Worm (Caenorhabditis elegans) whole organism, young adult: ENCODE results near the gene grl-21.

ENCODE experiments used
- C17E4.6 ChIP-seq: fragments of 200-800 bp; sonication (Bioruptor generic); IDR thresholded peaks from 2 replicates; pipeline ENCODE4 v1.3.6; 2022; ENCODE audit warnings: missing genetic modification reagents, missing genetic modification characterization, missing compliant biosample characterization
- D2030.7 ChIP-seq: fragments of 200-800 bp; sonication (Bioruptor generic); IDR thresholded peaks from 2 replicates; pipeline ENCODE4 v1.3.6; 2022; ENCODE audit warnings: missing genetic modification reagents, missing genetic modification characterization, missing compliant biosample characterization
- F10E7.11 ChIP-seq: sonication (generic microtip); optimal IDR thresholded peaks from 2 replicates; lab custom pipeline; 2017; ENCODE audit warnings: mild to moderate bottlenecking, missing genetic modification characterization, moderate library complexity, missing compliant biosample characterization
- F23B12.7 ChIP-seq: sonication (generic microtip); optimal IDR thresholded peaks from 2 replicates; lab custom pipeline; 2017; ENCODE audit warnings: missing genetic modification characterization, mild to moderate bottlenecking, missing compliant biosample characterization, antibody characterized with exemption, moderate library complexity; ENCODE audit not compliant: insufficient read depth
- F33H1.4 ChIP-seq: fragments of 200-800 bp; sonication (Bioruptor generic); IDR thresholded peaks from 2 replicates; pipeline ENCODE4 v1.3.6; 2022; ENCODE audit warnings: missing genetic modification reagents, missing genetic modification characterization, missing compliant biosample characterization
- F39B2.1 ChIP-seq: fragments of 200-800 bp; sonication (Bioruptor generic); IDR thresholded peaks from 2 replicates; pipeline ENCODE4 v1.3.6; 2022; ENCODE audit warnings: missing genetic modification reagents, missing genetic modification characterization, missing compliant biosample characterization
- F55B11.4 ChIP-seq: sonication (generic microtip); optimal IDR thresholded peaks from 2 replicates; lab custom pipeline; 2016; ENCODE audit warnings: missing compliant biosample characterization, missing genetic modification characterization, borderline replicate concordance; ENCODE audit not compliant: insufficient read depth
- K11D2.4 ChIP-seq: fragments of 200-800 bp; sonication (Bioruptor generic); IDR thresholded peaks from 2 replicates; pipeline ENCODE4 v1.3.6; 2022; ENCODE audit warnings: missing genetic modification reagents, missing genetic modification characterization, missing compliant biosample characterization
- K12H6.12 ChIP-seq: fragments of 200-800 bp; sonication (Bioruptor generic); optimal IDR thresholded peaks from 2 replicates; lab custom pipeline; 2018; ENCODE audit warnings: mild to moderate bottlenecking, missing genetic modification characterization, missing compliant biosample characterization
- Y56A3A.18 ChIP-seq: fragments of 200-800 bp; sonication (Bioruptor generic); IDR thresholded peaks from 2 replicates; pipeline ENCODE4 v1.3.6; 2022; ENCODE audit warnings: missing genetic modification reagents, missing genetic modification characterization, missing compliant biosample characterization
- Y79H2A.3 ChIP-seq: fragments of 200-800 bp; sonication (Bioruptor generic); conservative IDR thresholded peaks from 2 replicates; pipeline ENCODE4 v1.3.6; 2022; ENCODE audit warnings: missing genetic modification reagents, missing genetic modification characterization, missing compliant biosample characterization
- atf-7 ChIP-seq: sonication (generic microtip); optimal IDR thresholded peaks from 2 replicates; lab custom pipeline; 2017; ENCODE audit warnings: mild to moderate bottlenecking, missing genetic modification characterization, missing compliant biosample characterization
- attf-3 ChIP-seq: fragments of 200-800 bp; sonication (Bioruptor generic); conservative IDR thresholded peaks from 2 replicates; pipeline ENCODE4 v1.3.6; 2022; ENCODE audit warnings: missing genetic modification reagents, missing genetic modification characterization, missing compliant biosample characterization
- ceh-27 ChIP-seq: fragments of 200-800 bp; sonication (Bioruptor generic); optimal IDR thresholded peaks from 2 replicates; lab custom pipeline; 2018; ENCODE audit warnings: mild to moderate bottlenecking, missing genetic modification characterization, moderate library complexity, missing compliant biosample characterization
- egl-18 ChIP-seq: fragments of 200-800 bp; sonication (Bioruptor generic); IDR thresholded peaks from 2 replicates; pipeline ENCODE4 v1.3.6; 2022; ENCODE audit warnings: missing genetic modification reagents, missing genetic modification characterization, missing compliant biosample characterization
- ekl-4 ChIP-seq: fragments of 200-800 bp; sonication (Bioruptor generic); IDR thresholded peaks from 2 replicates; pipeline ENCODE4 v1.3.6; 2022; ENCODE audit warnings: missing genetic modification reagents, missing genetic modification characterization, missing compliant biosample characterization
- him-1 ChIP-seq: sonication (generic microtip); optimal IDR thresholded peaks from 2 replicates; lab custom pipeline; 2016; ENCODE audit warnings: missing genotype, missing genetic modification reagents, missing genetic modification characterization, missing compliant biosample characterization
- hmg-1.2 ChIP-seq: fragments of 200-800 bp; sonication (Bioruptor generic); IDR thresholded peaks from 2 replicates; pipeline ENCODE4 v1.3.6; 2022; ENCODE audit warnings: missing genetic modification reagents, missing genetic modification characterization, missing compliant biosample characterization
- hmg-20 ChIP-seq: fragments of 200-800 bp; sonication (Bioruptor generic); IDR thresholded peaks from 2 replicates; pipeline ENCODE4 v1.3.6; 2022; ENCODE audit warnings: missing genetic modification reagents, missing genetic modification characterization, missing compliant biosample characterization
- hsf-1 ChIP-seq: fragments of 200-800 bp; sonication (Bioruptor generic); IDR thresholded peaks from 2 replicates; pipeline ENCODE4 v1.3.6; 2022; ENCODE audit warnings: missing genetic modification reagents, missing genetic modification characterization, missing compliant biosample characterization
- lag-1 ChIP-seq: fragments of 200-800 bp; sonication (Bioruptor generic); IDR thresholded peaks from 2 replicates; pipeline ENCODE4 v1.3.6; 2022; ENCODE audit warnings: missing genetic modification reagents, missing genetic modification characterization, missing compliant biosample characterization
- let-526 ChIP-seq: fragments of 200-800 bp; sonication (Bioruptor generic); IDR thresholded peaks from 2 replicates; pipeline ENCODE4 v1.3.6; 2022; ENCODE audit warnings: missing genetic modification reagents, missing genetic modification characterization, missing compliant biosample characterization
- lin-35 ChIP-seq, 3 experiments: fragments of 150-350 bp in 2 of 3; sonication (generic microtip) in 1 of 3; optimal IDR thresholded peaks; 2 replicates each; lab custom pipeline; 2014 to 2018; ENCODE audit warnings: missing biosample characterization in 3 of 3, missing genetic modification characterization in 3 of 3, missing genetic modification reagents in 3 of 3
- lin-40 ChIP-seq: sonication (generic microtip); optimal IDR thresholded peaks from 2 replicates; lab custom pipeline; 2016; ENCODE audit warnings: missing genetic modification characterization, mild to moderate bottlenecking, missing compliant biosample characterization, missing genotype, missing genetic modification reagents
- lsl-1 ChIP-seq: fragments of 200-800 bp; sonication (Bioruptor generic); optimal IDR thresholded peaks from 2 replicates; lab custom pipeline; 2018; ENCODE audit warnings: mild to moderate bottlenecking, missing genetic modification characterization, moderate library complexity, missing compliant biosample characterization
- mes-4 ChIP-seq: sonication (generic microtip); optimal IDR thresholded peaks from 2 replicates; lab custom pipeline; 2016; ENCODE audit warnings: missing genotype, missing genetic modification characterization, missing compliant biosample characterization
- nhr-120 ChIP-seq: fragments of 200-800 bp; sonication (Bioruptor generic); IDR thresholded peaks from 2 replicates; pipeline ENCODE4 v1.3.6; 2022; ENCODE audit warnings: missing genetic modification characterization, missing compliant biosample characterization
- nhr-27 ChIP-seq: fragments of 200-800 bp; sonication (Bioruptor generic); optimal IDR thresholded peaks from 2 replicates; lab custom pipeline; 2018; ENCODE audit warnings: mild to moderate bottlenecking, missing genetic modification characterization, moderate library complexity, missing compliant biosample characterization
- nhr-80 ChIP-seq: sonication (generic microtip); optimal IDR thresholded peaks from 2 replicates; lab custom pipeline; 2016; ENCODE audit warnings: missing genetic modification characterization, missing compliant biosample characterization
- repo-1 ChIP-seq: sonication (generic microtip); optimal IDR thresholded peaks from 2 replicates; lab custom pipeline; 2017; ENCODE audit warnings: mild to moderate bottlenecking, missing genetic modification characterization, missing compliant biosample characterization
- sea-2 ChIP-seq: fragments of 200-800 bp; sonication (Bioruptor generic); IDR thresholded peaks from 2 replicates; pipeline ENCODE4 v1.3.6; 2022; ENCODE audit warnings: missing genetic modification characterization, missing compliant biosample characterization
- tbp1 ChIP-seq: fragments of 200-800 bp; sonication (Bioruptor generic); optimal IDR thresholded peaks from 2 replicates; lab custom pipeline; 2018; ENCODE audit warnings: mild to moderate bottlenecking, missing genetic modification characterization, missing compliant biosample characterization
- unc-130 ChIP-seq: sonication (generic microtip); optimal IDR thresholded peaks from 2 replicates; lab custom pipeline; 2016; ENCODE audit warnings: missing genetic modification reagents, missing genetic modification characterization, missing compliant biosample characterization
- unc-62 ChIP-seq: fragments of 150-350 bp; optimal IDR thresholded peaks from 2 replicates; lab custom pipeline; 2014; ENCODE audit warnings: missing biosample characterization, missing genetic modification reagents, missing genetic modification characterization
- xnd-1 ChIP-seq: sonication (generic microtip); optimal IDR thresholded peaks from 2 replicates; lab custom pipeline; 2016; ENCODE audit warnings: missing genotype, missing genetic modification reagents, missing genetic modification characterization, missing compliant biosample characterization
- zfh-2 ChIP-seq: fragments of 200-800 bp; sonication (Bioruptor generic); conservative IDR thresholded peaks from 2 replicates; pipeline ENCODE4 v1.3.6; 2022; ENCODE audit warnings: missing genetic modification reagents, missing genetic modification characterization, missing compliant biosample characterization
- ztf-28 ChIP-seq: fragments of 200-800 bp; sonication (Bioruptor generic); IDR thresholded peaks from 2 replicates; pipeline ENCODE4 v1.3.6; 2022; ENCODE audit warnings: missing genetic modification reagents, missing genetic modification characterization, missing compliant biosample characterization

The grl-21 gene

DNA sequence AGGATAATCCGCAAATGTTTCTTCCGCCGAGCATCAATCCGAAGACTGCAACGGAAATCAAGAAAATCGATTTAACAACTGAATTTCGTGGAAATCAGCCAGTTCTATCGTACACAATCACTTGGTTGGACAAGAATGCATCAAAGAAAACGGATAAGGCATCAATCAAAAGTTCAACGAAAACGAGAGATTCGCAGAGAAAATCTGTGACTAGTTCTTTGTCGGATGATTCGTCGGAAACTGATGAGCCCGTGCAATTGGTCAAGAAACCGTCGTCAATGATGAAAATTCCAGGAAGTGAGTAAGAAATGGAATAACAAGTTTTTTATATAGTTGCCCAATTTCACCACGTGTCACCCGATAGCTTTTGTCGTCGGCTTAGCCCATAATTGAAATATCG is 31.2 kb upstream of the grl-21 start, which contains the start of gene R102.6:
Gene R102.6 (minus strand): TSS at position 101 of the 400 bp plus-strand sequence.
- no peak for TF ChIP-seq nhr-27 (tag; lab: Kevin White, UChicago)
- no peak for TF ChIP-seq attf-3 (GFP tag; lab: Robert Waterston, UW)
- TF ChIP-seq F55B11.4 (tag; lab: Kevin White, UChicago), result no peak
- TF ChIP-seq K11D2.4 (GFP tag; lab: Robert Waterston, UW), result no peak
- no peak for TF ChIP-seq xnd-1 (tag; lab: Kevin White, UChicago)
- TF ChIP-seq hmg-1.2 (GFP tag; lab: Robert Waterston, UW), result no peak
- no peak for TF ChIP-seq Y56A3A.18
- no peak for TF ChIP-seq him-1 (tag; lab: Kevin White, UChicago)
- TF ChIP-seq repo-1, result no peak
- TF ChIP-seq let-526 (GFP tag; lab: Robert Waterston, UW), result no peak
- TF ChIP-seq mes-4, result no peak
- no peak for TF ChIP-seq ekl-4 (GFP tag; lab: Robert Waterston, UW)
- TF ChIP-seq lin-40, result no peak
- TF ChIP-seq, all 124 proteins: peak for 0

DNA sequence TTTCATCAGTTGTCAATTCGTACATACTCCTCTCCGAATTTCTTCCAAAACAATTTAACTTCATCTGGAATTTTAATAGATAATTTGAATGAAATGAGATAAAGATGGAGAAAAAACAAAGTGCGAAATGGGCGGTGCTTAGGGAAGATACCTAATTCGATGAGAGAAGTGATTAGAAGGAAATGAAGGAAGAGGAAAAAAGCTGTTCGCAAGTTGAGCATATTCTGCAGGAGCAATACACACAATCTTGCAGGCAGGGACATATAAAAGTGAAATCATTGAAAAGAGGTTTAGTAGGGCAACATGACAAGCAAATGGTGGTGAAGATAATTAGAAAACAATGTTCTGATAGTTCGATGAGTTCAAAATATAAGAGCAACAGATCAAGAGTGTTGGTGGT is 25.5 kb upstream of the grl-21 start, which contains the start of gene glb-21:
Gene glb-21 (minus strand): TSS at position 66 of the 400 bp plus-strand sequence.
- TF ChIP-seq hsf-1 (no peak), ceh-27 (GFP tag; lab: Kevin White, UChicago) (no peak), C17E4.6 (GFP tag; lab: Robert Waterston, UW) (no peak), F10E7.11 (tag; lab: Kevin White, UChicago) (no peak), egl-18 (GFP tag; lab: Robert Waterston, UW) (no peak), F33H1.4 (GFP tag; lab: Robert Waterston, UW) (no peak), F39B2.1 (GFP tag; lab: Robert Waterston, UW) (no peak), unc-130 (GFP tag; lab: Kevin White, UChicago) (no peak), nhr-80 (tag; lab: Kevin White, UChicago) (no peak), lsl-1 (no peak), lag-1 (GFP tag; lab: Robert Waterston, UW) (no peak), unc-62 (no peak), ekl-4 (GFP tag; lab: Robert Waterston, UW) (no peak)

DNA sequence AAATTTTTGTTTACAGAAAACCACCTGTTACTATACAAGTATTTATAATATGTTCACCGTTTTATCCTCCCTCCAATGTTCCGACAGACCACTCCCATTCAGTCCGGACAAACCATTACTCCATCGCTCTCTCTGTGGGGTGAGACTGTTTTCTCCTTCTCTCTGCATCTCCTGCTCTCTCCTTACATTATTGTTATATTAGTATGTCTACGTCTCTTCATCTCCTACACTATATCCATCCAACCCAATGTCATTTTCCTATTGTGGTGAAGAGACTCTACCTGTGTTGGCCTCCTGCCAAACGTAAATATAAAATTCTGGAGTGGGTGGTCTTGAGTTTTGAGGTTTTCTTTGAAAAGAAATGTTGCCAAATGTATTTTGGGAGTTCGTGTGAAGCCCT is 22.7 kb upstream of the grl-21 start:
- TF ChIP-seq hmg-1.2 (GFP tag; lab: Robert Waterston, UW) (peak; percentile 90), nhr-120 (GFP tag; lab: Robert Waterston, UW) (no peak)

DNA sequence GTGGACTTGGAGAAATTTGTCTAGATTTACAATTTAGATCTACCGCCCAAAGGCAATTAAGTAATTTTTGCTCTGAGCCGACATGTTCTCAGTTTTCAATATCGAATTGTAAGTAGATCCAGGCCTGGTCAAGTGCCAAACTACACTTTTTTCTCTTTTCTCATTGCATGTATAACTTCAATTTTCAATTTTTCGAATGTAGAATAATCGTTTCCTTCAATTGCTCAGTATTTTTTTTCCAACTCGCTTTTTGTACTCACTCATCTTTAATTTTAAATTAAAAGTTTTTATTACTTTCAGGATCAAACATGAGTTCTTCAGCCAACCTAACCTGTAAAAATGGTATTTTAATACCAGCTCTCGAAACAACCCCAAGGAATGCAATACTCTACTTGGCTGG is 20.9 kb upstream of the grl-21 start, which contains the start of gene ncx-3:
Gene ncx-3 (plus strand): TSS at position 301 of the 400 bp plus-strand sequence.
- no peak for TF ChIP-seq sea-2 (GFP tag; lab: Robert Waterston, UW)
- TF ChIP-seq mes-4, result no peak
- no peak for TF ChIP-seq lsl-1
- TF ChIP-seq xnd-1 (tag; lab: Kevin White, UChicago), result no peak
- no peak for TF ChIP-seq D2030.7
- TF ChIP-seq K12H6.12 (tag; lab: Kevin White, UChicago), result no peak
- no peak for TF ChIP-seq lin-40
- TF ChIP-seq egl-18 (GFP tag; lab: Robert Waterston, UW), result no peak
- TF ChIP-seq ztf-28 (GFP tag; lab: Robert Waterston, UW), result no peak
- no peak for TF ChIP-seq F23B12.7 (tag; lab: Kevin White, UChicago)
- no peak for TF ChIP-seq him-1 (tag; lab: Kevin White, UChicago)
- TF ChIP-seq unc-62, result no peak
- TF ChIP-seq lin-35 (GFP tag; optimal IDR thresholded peaks at IDR 0.05; lab: Kevin White, UChicago), result no peak
- no peak for TF ChIP-seq zfh-2 (GFP tag; lab: Robert Waterston, UW)
- no peak for TF ChIP-seq Y79H2A.3
- no peak for TF ChIP-seq tbp1 (GFP tag; lab: Kevin White, UChicago)
- TF ChIP-seq hmg-20, result no peak
- no peak for TF ChIP-seq atf-7 (tag; lab: Kevin White, UChicago)
